Fruit fly (Drosophila melanogaster): ENCODE data around the gene CG13293.

- TF ChIP-seq CG14655 (GFP tag; optimal IDR thresholded peaks at IDR 0.05) (no peak), Pif1B (GFP tag; optimal IDR thresholded peaks at IDR 0.05) (no peak), CG34367 (tag; optimal IDR thresholded peaks at IDR 0.05) (no peak), EcR (GFP tag; optimal IDR thresholded peaks at IDR 0.05) (no peak), CG8159 (tag; optimal IDR thresholded peaks at IDR 0.05) (no peak), CG10348 (GFP tag; IDR thresholded peaks at IDR 0.05) (no peak), gl (tag; optimal IDR thresholded peaks at IDR 0.05) (no peak), Snoo (tag; optimal IDR thresholded peaks at IDR 0.05) (no peak)
Measured at dm6 chr3L:6139924-6140574, 57.4 kb downstream of the CG13293 start, which contains the start of gene Cpr65Av.
